Fruit fly (Drosophila melanogaster) whole organism, adult: ENCODE data around the gene ND-39.

Source experiments
- CG14711 ChIP-seq: fragments of 200-800 bp; sonication (Bioruptor generic); optimal IDR thresholded peaks from 2 replicates; lab custom pipeline; 2018; ENCODE audit warnings: missing biosample characterization, mild to moderate bottlenecking, missing genetic modification characterization, moderate library complexity
- CG1620 ChIP-seq: fragments of 200-800 bp; sonication (Bioruptor generic); optimal IDR thresholded peaks from 2 replicates; lab custom pipeline; 2016; ENCODE audit warnings: missing biosample characterization, missing genetic modification characterization
- Clk ChIP-seq: fragments of 200-800 bp; sonication (Bioruptor generic); optimal IDR thresholded peaks from 2 replicates; lab custom pipeline; 2017; ENCODE audit warnings: missing biosample characterization, missing genetic modification characterization
- kay ChIP-seq: fragments of 200-800 bp; sonication (Bioruptor generic); peaks from one replicate; lab custom pipeline; 2016; ENCODE audit warnings: missing biosample characterization, missing genetic modification characterization, borderline replicate concordance
- ovo ChIP-seq: fragments of 200-800 bp; sonication (Bioruptor generic); optimal IDR thresholded peaks from 2 replicates; lab custom pipeline; 2016; ENCODE audit warnings: missing biosample characterization, missing genetic modification characterization
- tj ChIP-seq: fragments of 200-800 bp; sonication (Bioruptor generic); optimal IDR thresholded peaks from 3 replicates; lab custom pipeline; 2017; ENCODE audit warnings: missing biosample characterization, mild to moderate bottlenecking, missing genetic modification characterization, moderate library complexity

- TF ChIP-seq tj (GFP tag; lab: Kevin White, UChicago): no peak
- no peak for TF ChIP-seq Clk (GFP tag; lab: Kevin White, UChicago)
- no peak for TF ChIP-seq CG14711
- no peak for TF ChIP-seq ovo (GFP tag; lab: Kevin White, UChicago)
- no peak for TF ChIP-seq kay (GFP tag; lab: Kevin White, UChicago)
- TF ChIP-seq CG1620: no peak
Measured at dm6 chr3L:20460383-20460782, 31.5 kb upstream of the ND-39 start, which contains the start of gene mag.
